Fruit fly (Drosophila melanogaster): Measurements from ENCODE around the gene Ack.
A peak's percentile ranks its signal among the peaks of the same experiment; 100 is the strongest.

Gene Ack

DNA sequence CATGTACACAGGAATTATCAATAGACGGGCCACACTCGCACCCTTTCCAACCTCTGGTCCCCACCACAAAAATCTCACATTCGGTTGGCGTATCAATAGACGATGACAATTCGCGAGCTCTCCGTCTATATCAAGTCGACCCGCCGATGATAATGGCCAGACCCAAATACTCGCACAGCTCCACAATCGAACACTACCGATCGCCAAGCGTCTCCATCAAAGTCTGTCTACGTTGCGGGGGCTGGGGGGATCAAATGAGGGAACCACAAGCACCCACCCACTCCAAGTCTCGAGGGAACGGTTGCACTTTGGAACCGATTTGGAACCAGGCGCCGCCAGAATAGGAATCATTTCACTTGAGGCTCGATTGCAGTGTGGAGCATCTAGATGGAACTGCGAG, 39.6 kb upstream of the Ack start (continued):
- TF ChIP-seq bigmax (GFP tag; optimal IDR thresholded peaks at IDR 0.05): no peak
- no peak for TF ChIP-seq exex (tag; optimal IDR thresholded peaks at IDR 0.05)
- no peak for TF ChIP-seq disco-r (GFP tag; optimal IDR thresholded peaks at IDR 0.05)
- TF ChIP-seq CG34376 (GFP tag; optimal IDR thresholded peaks at IDR 0.05): peak; percentile 70
- no peak for TF ChIP-seq CG8478 (optimal IDR thresholded peaks at IDR 0.05)
- no peak for TF ChIP-seq Hr39 (optimal IDR thresholded peaks at IDR 0.05)
- no peak for TF ChIP-seq peb (GFP tag; IDR thresholded peaks at IDR 0.05)
- no peak for TF ChIP-seq abd-A (tag; optimal IDR thresholded peaks at IDR 0.05)
- TF ChIP-seq crol (GFP tag; IDR thresholded peaks at IDR 0.05): peak; percentile 73
- no peak for TF ChIP-seq CG16863 (GFP tag; optimal IDR thresholded peaks at IDR 0.05)
- no peak for TF ChIP-seq CG10147 (GFP tag; optimal IDR thresholded peaks at IDR 0.05)
- TF ChIP-seq Max (GFP tag; optimal IDR thresholded peaks at IDR 0.05): no peak
- no peak for TF ChIP-seq CG14050 (GFP tag; IDR thresholded peaks at IDR 0.05)
- no peak for TF ChIP-seq amos (GFP tag; IDR thresholded peaks at IDR 0.05; ENCODE audit: partially characterized antibody)
- 0 out of 3 replicates have a peak, but pooled peaks have one; percentile 17 for TF ChIP-seq ci (GFP tag; IDR thresholded peaks at IDR 0.05)
- no peak for TF ChIP-seq B-H2 (GFP tag; optimal IDR thresholded peaks at IDR 0.05)
- no peak for TF ChIP-seq kah (GFP tag; optimal IDR thresholded peaks at IDR 0.05)
- TF ChIP-seq Drgx (GFP tag; IDR thresholded peaks at IDR 0.05): peak; percentile 35; the same call in 1 of the 2 replicates
- no peak for TF ChIP-seq z (GFP tag; IDR thresholded peaks at IDR 0.05)
- peak; percentile 24 for TF ChIP-seq CG10543 (GFP tag; optimal IDR thresholded peaks at IDR 0.05)
- TF ChIP-seq jigr1 (GFP tag; IDR thresholded peaks at IDR 0.05): no peak

dm6 chr3L:4069069-4069468, 38.9 kb upstream of the Ack start, which contains the start of gene CG32259:
Gene CG32259 (plus strand): TSS chr3L:4069369.
- TF ChIP-seq Xbp1 (GFP tag; optimal IDR thresholded peaks at IDR 0.05) (no peak), stwl (tag; optimal IDR thresholded peaks at IDR 0.05) (peak; percentile 84)

- TF ChIP-seq Sry-δ (GFP tag; optimal IDR thresholded peaks at IDR 0.05) (peak; percentile 51), Ssrp (tag; optimal IDR thresholded peaks at IDR 0.05) (peak; percentile 83), CG12942 (GFP tag; optimal IDR thresholded peaks at IDR 0.05) (peak; percentile 79), Gug (GFP tag; IDR thresholded peaks at IDR 0.05) (peak; percentile 92), MBD-R2 (GFP tag; IDR thresholded peaks at IDR 0.05) (peak; percentile 73), Dp (GFP tag; optimal IDR thresholded peaks at IDR 0.05) (no peak), NC2β (GFP tag; optimal IDR thresholded peaks at IDR 0.05) (peak; percentile 77), CG18619 (GFP tag; optimal IDR thresholded peaks at IDR 0.05) (peak; percentile 80), nau (GFP tag; optimal IDR thresholded peaks at IDR 0.05) (no peak), Gsc (GFP tag; IDR thresholded peaks at IDR 0.05) (peak; percentile 75), zfh1 (GFP tag; IDR thresholded peaks at IDR 0.05) (peak; percentile 89), bcd (GFP tag; optimal IDR thresholded peaks at IDR 0.05) (peak; percentile 89), CG10147 (GFP tag; optimal IDR thresholded peaks at IDR 0.05) (peak; percentile 86), grau (tag; optimal IDR thresholded peaks at IDR 0.05) (peak; percentile 85), CG7271 (tag; optimal IDR thresholded peaks at IDR 0.05) (peak; percentile 30), CG43689 (GFP tag; IDR thresholded peaks at IDR 0.05) (peak; percentile 86), CG14441 (GFP tag; IDR thresholded peaks at IDR 0.05) (peak; percentile 90), Mrtf (GFP tag; IDR thresholded peaks at IDR 0.05) (peak; percentile 90), Tbp (GFP tag; optimal IDR thresholded peaks at IDR 0.05) (no peak), pfk (GFP tag; optimal IDR thresholded peaks at IDR 0.05) (no peak), CG11247 (GFP tag; IDR thresholded peaks at IDR 0.05) (peak; percentile 93), CG32767 (GFP tag; IDR thresholded peaks at IDR 0.05) (peak; percentile 90), h (optimal IDR thresholded peaks at IDR 0.05) (no peak), ewg (GFP tag; optimal IDR thresholded peaks at IDR 0.05) (peak; percentile 76), CTCF (GFP tag; optimal IDR thresholded peaks at IDR 0.05) (no peak), ara (GFP tag; IDR thresholded peaks at IDR 0.05) (peak; percentile 88), Nf-YB (GFP tag; optimal IDR thresholded peaks at IDR 0.05) (peak; percentile 59), nmo (GFP tag; optimal IDR thresholded peaks at IDR 0.05) (peak; percentile 86)
Measured at dm6 chr3L:4070221-4070995, 37.6 kb upstream of the Ack start.

All from whole organism, embryonic.